Worm (Caenorhabditis elegans) whole organism, early embryonic: Measurements from ENCODE around the gene ptr-14.

Experiments used
- B0310.2 ChIP-seq: sonication (generic microtip); optimal IDR thresholded peaks from 2 replicates; lab custom pipeline; 2016; ENCODE audit warnings: mild to moderate bottlenecking, missing genetic modification characterization, missing compliant biosample characterization
- aly-1 ChIP-seq: sonication (generic microtip); optimal IDR thresholded peaks from 2 replicates; lab custom pipeline; 2016; ENCODE audit warnings: missing genetic modification characterization, missing compliant biosample characterization
- ama-1 ChIP-seq: fragments of 150-350 bp; optimal IDR thresholded peaks from 2 replicates; lab custom pipeline; 2014
- hmg-4 ChIP-seq: fragments of 200-800 bp; sonication (Bioruptor generic); optimal IDR thresholded peaks from 2 replicates; lab custom pipeline; 2018; ENCODE audit warnings: mild to moderate bottlenecking, missing genetic modification characterization, missing compliant biosample characterization
- tbx-11 ChIP-seq: fragments of 200-800 bp; sonication (Bioruptor generic); IDR thresholded peaks from 2 replicates; pipeline ENCODE4 v1.3.6; 2022; ENCODE audit warnings: missing genetic modification characterization, missing compliant biosample characterization

ce11 chrIV:10571020-10571419, 44.2 kb upstream of the ptr-14 start:
- TF ChIP-seq B0310.2 (tag; lab: Kevin White, UChicago) (no peak), tbx-11 (no peak), ama-1 (lab: Kevin White, UChicago) (no peak), hmg-4 (GFP tag; lab: Kevin White, UChicago) (no peak), aly-1 (no peak)
